Worm (Caenorhabditis elegans): ENCODE results near the gene W04G3.7.

Gene W04G3.7

DNA sequence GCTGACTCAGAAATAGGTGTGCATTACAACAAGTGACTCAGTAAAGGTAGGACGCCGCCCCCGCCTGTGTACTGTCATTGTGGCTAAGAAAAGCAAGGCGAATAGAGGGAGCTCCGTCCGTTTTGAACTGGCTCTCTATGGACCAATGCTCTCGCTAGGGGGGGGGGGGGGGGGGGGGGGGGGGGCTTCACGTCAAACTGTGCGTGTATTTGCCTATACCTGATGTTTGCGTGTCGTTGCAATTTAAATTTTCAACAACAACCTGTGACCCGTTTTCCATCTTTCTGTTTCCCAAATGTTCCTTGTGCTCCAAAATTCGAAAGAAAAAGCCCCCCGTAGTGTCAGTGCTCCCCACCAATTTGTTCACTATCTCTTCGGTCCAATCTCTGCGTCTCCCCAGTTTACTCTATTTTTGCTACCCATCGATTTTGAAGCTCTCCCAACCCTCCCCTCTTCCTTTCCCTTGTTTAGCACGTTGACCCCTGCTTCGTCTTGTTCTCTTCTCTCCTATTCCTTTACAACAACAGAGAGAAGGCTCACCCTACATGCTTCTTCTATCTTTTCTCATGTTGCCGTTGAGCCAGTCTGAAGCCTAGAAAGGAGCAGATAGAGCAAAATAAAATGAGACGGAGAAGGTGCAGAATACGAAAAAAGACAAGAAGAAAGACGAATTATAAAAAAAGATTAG lies 50.5 kb downstream of the W04G3.7 start (continued):
- TF ChIP-seq unc-55 (GFP tag; optimal IDR thresholded peaks at IDR 0.05) (peak; percentile 52), lim-6 (tag; optimal IDR thresholded peaks at IDR 0.05) (no peak), C38D4.7 (GFP tag; optimal IDR thresholded peaks at IDR 0.05) (no peak), ceh-14 (tag; optimal IDR thresholded peaks at IDR 0.05) (no peak), ceh-22 (tag; optimal IDR thresholded peaks at IDR 0.05) (no peak), pqm-1 (tag; optimal IDR thresholded peaks at IDR 0.05) (no peak), ceh-18 (tag; optimal IDR thresholded peaks at IDR 0.05) (peak; percentile 13), elt-2 (tag; optimal IDR thresholded peaks at IDR 0.05) (no peak), npax-4 (tag; optimal IDR thresholded peaks at IDR 0.05) (no peak), K02D7.2 (tag; optimal IDR thresholded peaks at IDR 0.05) (no peak), hlh-8 (tag; optimal IDR thresholded peaks at IDR 0.05) (no peak), ceh-2 (tag; optimal IDR thresholded peaks at IDR 0.05) (no peak), hlh-15 (tag; optimal IDR thresholded peaks at IDR 0.05) (no peak), pat-9 (tag; optimal IDR thresholded peaks at IDR 0.05) (no peak), ceh-6 (GFP tag; optimal IDR thresholded peaks at IDR 0.05) (no peak), unc-42 (tag; optimal IDR thresholded peaks at IDR 0.05) (peak; percentile 46), ttx-3 (tag; optimal IDR thresholded peaks at IDR 0.05) (no peak), elt-4 (tag; optimal IDR thresholded peaks at IDR 0.05) (no peak), pag-3 (tag; optimal IDR thresholded peaks at IDR 0.05; ENCODE audit: borderline replicate concordance) (no peak), sdc-2 (tag; optimal IDR thresholded peaks at IDR 0.05) (no peak), mec-3 (tag; optimal IDR thresholded peaks at IDR 0.05; ENCODE audit: borderline replicate concordance) (no peak), ztf-16 (tag; optimal IDR thresholded peaks at IDR 0.05) (no peak), syd-9 (tag; optimal IDR thresholded peaks at IDR 0.05) (no peak), ceh-19 (GFP tag; optimal IDR thresholded peaks at IDR 0.05) (no peak), odd-2 (tag; optimal IDR thresholded peaks at IDR 0.05) (no peak), ref-2 (tag; optimal IDR thresholded peaks at IDR 0.05) (peak; percentile 13), eyg-1 (tag; optimal IDR thresholded peaks at IDR 0.05) (no peak), dve-1 (tag; optimal IDR thresholded peaks at IDR 0.05) (no peak), dmd-4 (tag; optimal IDR thresholded peaks at IDR 0.05; ENCODE audit: borderline replicate concordance) (peak; percentile 4), Y22D7AL.16 (tag; optimal IDR thresholded peaks at IDR 0.05) (no peak), ahr-1 (tag; optimal IDR thresholded peaks at IDR 0.05) (no peak), hlh-30 (tag; optimal IDR thresholded peaks at IDR 0.05; ENCODE audit: insufficient read depth) (no peak)

DNA sequence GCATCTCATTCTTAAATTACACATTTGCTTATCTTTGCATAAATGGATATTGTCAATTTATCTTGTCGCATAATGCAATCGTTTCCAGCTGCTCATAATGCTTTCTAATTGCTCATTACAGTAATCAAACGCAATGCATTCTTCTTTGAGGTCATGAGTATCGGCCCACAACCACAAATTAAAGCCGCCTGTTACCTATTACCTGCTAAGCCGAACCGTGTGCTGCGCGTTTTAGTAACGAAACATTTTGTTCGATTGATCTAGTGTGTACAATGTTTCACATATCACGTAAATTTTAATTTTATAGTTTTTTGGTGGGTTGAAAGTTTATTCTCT lies 51.1 kb downstream of the W04G3.7 start:
- no peak for TF ChIP-seq ceh-34 (tag; optimal IDR thresholded peaks at IDR 0.05)
- TF ChIP-seq F13H6.1 (tag; optimal IDR thresholded peaks at IDR 0.05) = no peak
- no peak for TF ChIP-seq hlh-8 (tag; optimal IDR thresholded peaks at IDR 0.05)
- TF ChIP-seq fkh-10 (GFP tag; optimal IDR thresholded peaks at IDR 0.05) = no peak
- no peak for TF ChIP-seq hlh-30 (tag; optimal IDR thresholded peaks at IDR 0.05; ENCODE audit: insufficient read depth)
- TF ChIP-seq ceh-31 (tag; optimal IDR thresholded peaks at IDR 0.05) = peak; percentile 6
- no peak for TF ChIP-seq ceh-6 (GFP tag; optimal IDR thresholded peaks at IDR 0.05)

Measured in whole organism, late embryonic.